Worm (Caenorhabditis elegans): ENCODE results near the gene F08G12.1.

- no peak for TF ChIP-seq tab-1 (GFP tag; IDR thresholded peaks at IDR 0.05)
- TF ChIP-seq klf-2 (GFP tag; conservative IDR thresholded peaks at IDR 0.05) = no peak
- no peak for TF ChIP-seq T22C8.4 (GFP tag; IDR thresholded peaks at IDR 0.05)
Measured at ce11 chrX:11345471-11345870, 39.8 kb upstream of the F08G12.1 start.

All from whole organism, midembryonic.